Worm (Caenorhabditis elegans): Measurements from ENCODE around the gene ppt-1.
A peak's percentile ranks its signal among the peaks of the same experiment; 100 is the strongest.

The ppt-1 gene

DNA sequence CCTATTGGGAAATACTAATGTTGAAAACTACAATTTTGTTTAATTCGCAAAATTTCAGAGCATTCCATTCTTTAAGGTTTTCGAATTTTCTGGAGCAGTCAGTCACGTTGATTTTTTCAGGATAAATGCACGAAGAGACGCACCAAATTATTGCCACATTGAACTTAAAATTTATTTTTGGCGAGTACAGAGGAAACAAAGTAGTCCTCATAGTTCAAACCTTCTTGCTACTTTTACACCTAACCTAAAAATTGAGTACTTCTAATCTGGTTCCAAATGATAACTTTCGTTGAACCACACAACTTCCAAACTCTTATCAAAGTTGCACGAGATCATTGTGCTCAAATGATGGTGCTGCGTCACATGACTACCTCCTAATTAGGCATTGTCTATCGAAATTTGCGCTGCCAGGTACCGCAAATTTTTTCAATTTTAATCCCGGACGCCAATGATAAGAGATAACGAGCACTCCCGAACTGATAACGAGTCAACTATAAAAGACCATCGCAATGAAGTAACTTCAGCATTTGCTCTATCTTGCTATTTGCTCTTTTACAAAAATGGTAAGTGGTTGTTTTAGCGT lies 11.9 kb downstream of the ppt-1 start, which contains the start of gene cpr-4 (continued):
- TF ChIP-seq alr-1 (tag; optimal IDR thresholded peaks at IDR 0.05; ENCODE audit: borderline replicate concordance) (no peak), lin-35 (GFP tag; optimal IDR thresholded peaks at IDR 0.05) (peak in 1 of 2 experiments; percentile 44), nhr-90 (tag; optimal IDR thresholded peaks at IDR 0.05; ENCODE audit: poor library complexity) (peak; percentile 48), ama-1 (optimal IDR thresholded peaks at IDR 0.05) (peak; percentile 28), efl-1 (optimal IDR thresholded peaks at IDR 0.05) (no peak), efl-1 (GFP tag; optimal IDR thresholded peaks at IDR 0.05 in 1 of 2) (peak in 1 of 2 experiments; percentile 82), jun-1 (tag; optimal IDR thresholded peaks at IDR 0.05) (peak; percentile 46), elt-2 (tag; optimal IDR thresholded peaks at IDR 0.05) (peak; percentile 100), ets-5 (GFP tag; IDR thresholded peaks at IDR 0.05) (no peak), nhr-71 (tag; optimal IDR thresholded peaks at IDR 0.05) (peak; percentile 48)

DNA sequence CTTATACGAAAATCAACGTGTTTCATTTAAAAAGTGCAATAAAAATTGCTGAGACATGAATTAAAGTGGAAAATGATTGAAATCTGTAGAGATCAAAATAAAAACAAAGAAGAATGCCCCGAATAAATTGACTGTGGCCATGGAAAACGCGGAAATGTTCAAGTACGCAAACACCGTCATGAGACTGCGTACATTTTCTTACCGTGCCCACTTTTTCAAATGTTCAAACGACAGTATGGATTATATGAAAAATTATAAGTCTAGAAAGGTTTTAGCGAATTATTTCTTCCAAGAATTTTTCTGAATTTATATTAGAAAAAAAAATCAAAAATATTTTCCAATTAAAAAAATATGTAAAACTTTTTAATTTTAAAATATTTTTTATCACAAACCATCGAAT lies 14.6 kb downstream of the ppt-1 start:
- TF ChIP-seq egl-13 (tag; optimal IDR thresholded peaks at IDR 0.05) (no peak), lsy-2 (tag; optimal IDR thresholded peaks at IDR 0.05) (peak; percentile 43 to 94), irx-1 (tag; optimal IDR thresholded peaks at IDR 0.05) (no peak), efl-1 (optimal IDR thresholded peaks at IDR 0.05) (peak; percentile 29 to 48), efl-1 (GFP tag; optimal IDR thresholded peaks at IDR 0.05 in 1 of 2) (peak in 1 of 2 experiments; percentile 43), nhr-28 (tag; optimal IDR thresholded peaks at IDR 0.05) (no peak), F16B12.6 (tag; optimal IDR thresholded peaks at IDR 0.05) (peak; percentile 70), ceh-82 (tag; optimal IDR thresholded peaks at IDR 0.05) (peak in 1 of 3 experiments; percentile 5), snpc-4 (tag; optimal IDR thresholded peaks at IDR 0.05) (no peak), isw-1 (GFP tag; IDR thresholded peaks at IDR 0.05) (no peak), fkh-10 (GFP tag; optimal IDR thresholded peaks at IDR 0.05) (no peak), vab-15 (tag; optimal IDR thresholded peaks at IDR 0.05) (no peak), dpl-1 (GFP tag; optimal IDR thresholded peaks at IDR 0.05) (peak in 2 of 3 experiments; percentile 29 to 54), lin-35 (GFP tag; optimal IDR thresholded peaks at IDR 0.05) (peak; percentile 10 to 45), tlp-1 (tag; optimal IDR thresholded peaks at IDR 0.05) (no peak), blmp-1 (tag; optimal IDR thresholded peaks at IDR 0.05) (peak; percentile 34), alr-1 (tag; optimal IDR thresholded peaks at IDR 0.05; ENCODE audit: borderline replicate concordance) (no peak), elt-2 (tag; optimal IDR thresholded peaks at IDR 0.05) (no peak), unc-86 (tag; optimal IDR thresholded peaks at IDR 0.05) (no peak)

DNA sequence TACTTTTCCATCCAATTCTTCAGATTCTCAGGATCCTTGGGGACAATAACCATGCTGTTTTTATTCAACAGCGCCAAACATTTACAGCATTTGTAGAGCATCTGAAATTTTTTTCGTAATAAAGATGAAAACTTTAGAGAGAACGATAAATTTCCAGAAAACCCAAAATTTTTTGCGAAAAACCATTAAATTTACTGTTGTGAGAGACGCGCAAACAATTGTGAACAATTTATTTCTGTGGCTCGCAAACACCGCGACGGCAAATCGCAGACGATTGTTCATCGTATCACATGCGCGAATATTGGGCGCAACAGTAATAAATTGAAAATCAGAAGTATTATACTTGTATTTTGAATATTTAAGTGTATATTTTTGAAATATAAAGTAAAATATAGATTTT lies 15.1 kb downstream of the ppt-1 start, which contains the start of gene gon-14:
TSS of gene gon-14 (minus strand) at position 101 of the 400 bp plus-strand sequence.
- TF ChIP-seq vab-15 (tag; optimal IDR thresholded peaks at IDR 0.05) = no peak
- no peak for TF ChIP-seq ztf-4 (tag; optimal IDR thresholded peaks at IDR 0.05)
- TF ChIP-seq aly-2 (tag; optimal IDR thresholded peaks at IDR 0.05) = no peak
- TF ChIP-seq mab-9 (GFP tag; IDR thresholded peaks at IDR 0.05) = no peak
- TF ChIP-seq rnt-1 (tag; optimal IDR thresholded peaks at IDR 0.05) = no peak
- no peak for TF ChIP-seq nhr-47 (tag; optimal IDR thresholded peaks at IDR 0.05)
- no peak for TF ChIP-seq fkh-10 (GFP tag; optimal IDR thresholded peaks at IDR 0.05)
- TF ChIP-seq dsc-1 (tag; optimal IDR thresholded peaks at IDR 0.05) = no peak
- no peak for TF ChIP-seq ces-1 (GFP tag; optimal IDR thresholded peaks at IDR 0.05)
- TF ChIP-seq unc-130 (tag; optimal IDR thresholded peaks at IDR 0.05) = no peak
- no peak for TF ChIP-seq snu-23 (GFP tag; optimal IDR thresholded peaks at IDR 0.05)
- no peak for TF ChIP-seq nhr-85 (tag)
- no peak for TF ChIP-seq nhr-28 (tag; optimal IDR thresholded peaks at IDR 0.05)
- TF ChIP-seq mef-2 (tag; optimal IDR thresholded peaks at IDR 0.05) = no peak
- TF ChIP-seq nhr-84 (tag; optimal IDR thresholded peaks at IDR 0.05) = no peak
- TF ChIP-seq zag-1 (tag; optimal IDR thresholded peaks at IDR 0.05) = no peak

DNA sequence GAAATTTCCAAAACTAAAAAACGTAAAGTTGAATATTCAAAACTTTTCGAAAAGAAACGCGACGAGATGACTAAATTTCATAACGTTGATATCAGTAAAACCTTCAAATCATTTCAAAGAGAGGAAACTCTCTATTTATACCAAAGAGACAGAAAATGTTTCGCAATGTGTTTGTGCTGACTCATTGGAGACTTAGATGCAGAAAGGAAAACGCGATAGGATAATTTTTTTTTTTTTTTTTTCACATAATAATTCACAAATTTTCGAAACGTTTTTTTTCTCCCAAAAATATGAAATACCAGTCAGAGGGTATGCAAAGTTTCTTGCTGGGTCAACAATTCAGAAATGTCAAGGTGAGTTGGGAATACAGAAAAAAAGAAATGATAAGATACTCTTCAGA lies 19.9 kb downstream of the ppt-1 start:
- TF ChIP-seq efl-1 (optimal IDR thresholded peaks at IDR 0.05) (no peak), efl-1 (GFP tag; optimal IDR thresholded peaks at IDR 0.05 in 1 of 2) (peak in 1 of 2 experiments; percentile 88), elt-3 (tag; optimal IDR thresholded peaks at IDR 0.05) (peak in 2 of 6 experiments; percentile 6 to 22), C16A3.4 (tag; optimal IDR thresholded peaks at IDR 0.05) (no peak), skn-1 (tag; optimal IDR thresholded peaks at IDR 0.05) (peak; percentile 32), lsy-2 (tag; optimal IDR thresholded peaks at IDR 0.05) (peak in 1 of 2 experiments; percentile 8)
